Fruit fly (Drosophila melanogaster) whole organism, embryonic: ENCODE data around the gene Dlc90F.

ENCODE experiments used
- Aef1 ChIP-seq: fragments of 200-800 bp; sonication (Bioruptor generic); IDR thresholded peaks from 3 replicates; pipeline ENCODE4 v1.3.6; 2022; ENCODE audit warnings: missing biosample characterization, missing genetic modification characterization
- Antp ChIP-seq: fragments of 200-800 bp; sonication (Bioruptor generic); optimal IDR thresholded peaks from 3 replicates; lab custom pipeline; 2016; ENCODE audit warnings: missing biosample characterization, missing genetic modification characterization
- Bteb2 ChIP-seq: fragments of 200-800 bp; sonication (Bioruptor generic); optimal IDR thresholded peaks from 2 replicates; lab custom pipeline; 2016; ENCODE audit warnings: missing biosample characterization, missing genetic modification characterization
- CG12071 ChIP-seq: fragments of 200-800 bp; sonication (Bioruptor generic); optimal IDR thresholded peaks from 3 replicates; lab custom pipeline; 2018; ENCODE audit warnings: missing biosample characterization, mild to moderate bottlenecking, missing genetic modification characterization
- CG12769 ChIP-seq: fragments of 200-800 bp; sonication (Bioruptor generic); optimal IDR thresholded peaks from 2 replicates; lab custom pipeline; 2019; ENCODE audit warnings: missing biosample characterization, mild to moderate bottlenecking, missing genetic modification characterization, moderate library complexity
- CG13894 ChIP-seq: fragments of 200-800 bp; sonication (Bioruptor generic); optimal IDR thresholded peaks from 3 replicates; lab custom pipeline; 2018; ENCODE audit warnings: missing biosample characterization, mild to moderate bottlenecking, missing genetic modification characterization, moderate library complexity
- CG14441 ChIP-seq: fragments of 200-800 bp; sonication (Bioruptor generic); IDR thresholded peaks from 2 replicates; pipeline ENCODE4 v1.3.6; 2022; ENCODE audit warnings: missing biosample characterization, missing genetic modification characterization
- CG16779 ChIP-seq: fragments of 200-800 bp; sonication (Bioruptor generic); IDR thresholded peaks from 2 replicates; pipeline ENCODE4 v1.3.6; 2022; ENCODE audit warnings: missing biosample characterization, missing genetic modification characterization
- CG17802 ChIP-seq: fragments of 200-800 bp; sonication (Bioruptor generic); optimal IDR thresholded peaks from 2 replicates; lab custom pipeline; 2018; ENCODE audit warnings: missing biosample characterization, mild to moderate bottlenecking, missing genetic modification characterization, moderate library complexity
- CG31365 ChIP-seq: fragments of 200-800 bp; sonication (Bioruptor generic); optimal IDR thresholded peaks from 2 replicates; lab custom pipeline; 2018; ENCODE audit warnings: missing biosample characterization, mild to moderate bottlenecking, missing genetic modification characterization
- CG31388 ChIP-seq: fragments of 200-800 bp; sonication (Bioruptor generic); optimal IDR thresholded peaks from 2 replicates; lab custom pipeline; 2016; ENCODE audit warnings: missing biosample characterization, missing genetic modification characterization
- CG32767 ChIP-seq: fragments of 200-800 bp; sonication (Bioruptor generic); IDR thresholded peaks from 2 replicates; pipeline ENCODE4 v1.3.6; 2022; ENCODE audit warnings: missing biosample characterization, missing genetic modification characterization
- CG4730 ChIP-seq: fragments of 200-800 bp; sonication (Bioruptor generic); IDR thresholded peaks from 2 replicates; pipeline ENCODE4 v1.3.6; 2022; ENCODE audit warnings: missing biosample characterization, missing genetic modification characterization
- CG6175 ChIP-seq: fragments of 200-800 bp; sonication (Bioruptor generic); IDR thresholded peaks from 3 replicates; pipeline ENCODE4 v1.3.6; 2022; ENCODE audit warnings: missing biosample characterization, missing genetic modification characterization
- CG7357 ChIP-seq: fragments of 200-800 bp; sonication (Bioruptor generic); IDR thresholded peaks from 3 replicates; pipeline ENCODE4 v1.3.6; 2022; ENCODE audit warnings: missing biosample characterization, missing genetic modification characterization
- CG9797 ChIP-seq: fragments of 200-800 bp; sonication (Bioruptor generic); optimal IDR thresholded peaks from 3 replicates; lab custom pipeline; 2018; ENCODE audit warnings: missing biosample characterization, mild to moderate bottlenecking, missing genetic modification characterization
- CG9876 ChIP-seq: fragments of 200-800 bp; sonication (Bioruptor generic); optimal IDR thresholded peaks from 2 replicates; lab custom pipeline; 2016; ENCODE audit warnings: missing biosample characterization, missing genetic modification characterization
- CHES-1-like ChIP-seq: fragments of 200-800 bp; sonication (Bioruptor generic); optimal IDR thresholded peaks from 2 replicates; lab custom pipeline; 2016; ENCODE audit warnings: missing biosample characterization, missing genetic modification characterization
- CrebB ChIP-seq: fragments of 200-800 bp; sonication (Bioruptor generic); optimal IDR thresholded peaks from 3 replicates; lab custom pipeline; 2018; ENCODE audit warnings: missing biosample characterization, mild to moderate bottlenecking, missing genetic modification characterization
- Deaf1 ChIP-seq: fragments of 200-800 bp; optimal IDR thresholded peaks from 3 replicates; lab custom pipeline; 2019; ENCODE audit warnings: missing biosample characterization, mild to moderate bottlenecking, missing genetic modification characterization, moderate library complexity
- ERR ChIP-seq: fragments of 200-800 bp; sonication (Bioruptor generic); optimal IDR thresholded peaks from 2 replicates; lab custom pipeline; 2016; ENCODE audit warnings: missing biosample characterization, missing genetic modification characterization
- H2.0 ChIP-seq: fragments of 200-800 bp; sonication (Bioruptor generic); IDR thresholded peaks from 2 replicates; pipeline ENCODE4 v1.3.6; 2022; ENCODE audit warnings: missing biosample characterization, missing genetic modification characterization
- Hsf ChIP-seq: fragments of 200-800 bp; sonication (Bioruptor generic); optimal IDR thresholded peaks from 3 replicates; lab custom pipeline; 2016; ENCODE audit warnings: missing biosample characterization, missing genetic modification characterization
- Mrtf ChIP-seq: fragments of 200-800 bp; sonication (Bioruptor generic); IDR thresholded peaks from 3 replicates; pipeline ENCODE4 v1.3.6; 2022; ENCODE audit warnings: missing biosample characterization, missing genetic modification characterization
- Myb ChIP-seq: fragments of 200-800 bp; sonication (Bioruptor generic); optimal IDR thresholded peaks from 2 replicates; lab custom pipeline; 2016; ENCODE audit warnings: missing biosample characterization, missing genetic modification characterization
- Sox100B ChIP-seq: fragments of 200-800 bp; sonication (Bioruptor generic); optimal IDR thresholded peaks from 3 replicates; lab custom pipeline; 2018; ENCODE audit warnings: missing biosample characterization, mild to moderate bottlenecking, missing genetic modification characterization
- amos ChIP-seq: fragments of 200-800 bp; sonication (Bioruptor generic); IDR thresholded peaks from 2 replicates; pipeline ENCODE4 v1.3.6; 2022; ENCODE audit warnings: missing biosample characterization, missing genetic modification characterization; ENCODE audit not compliant: partially characterized antibody
- ase ChIP-seq: fragments of 200-800 bp; sonication (Bioruptor generic); IDR thresholded peaks from 3 replicates; pipeline ENCODE4 v1.3.6; 2022; ENCODE audit warnings: missing biosample characterization, missing genetic modification characterization
- bbx ChIP-seq: fragments of 200-800 bp; sonication (Bioruptor generic); IDR thresholded peaks from 2 replicates; pipeline ENCODE4 v1.3.6; 2022; ENCODE audit warnings: missing biosample characterization, missing genetic modification characterization; ENCODE audit not compliant: partially characterized antibody
- cad ChIP-seq: fragments of >200 bp; optimal IDR thresholded peaks from 2 replicates; lab custom pipeline; 2017; ENCODE audit warnings: missing biosample characterization, missing genetic modification characterization
- cg ChIP-seq: fragments of 200-800 bp; sonication (Bioruptor generic); optimal IDR thresholded peaks from 3 replicates; lab custom pipeline; 2019; ENCODE audit warnings: missing biosample characterization, mild to moderate bottlenecking, missing genetic modification characterization, moderate library complexity
- crp ChIP-seq, 2 experiments: fragments of 200-800 bp; sonication (Bioruptor generic); optimal IDR thresholded peaks; 2 replicates in 1 of 2; 3 replicates in 1 of 2; lab custom pipeline; 2017; ENCODE audit warnings: missing biosample characterization in 2 of 2, missing genetic modification characterization in 2 of 2, mild to moderate bottlenecking in 1 of 2, moderate library complexity in 1 of 2
- dysf ChIP-seq: fragments of 200-800 bp; sonication (Bioruptor generic); IDR thresholded peaks from 3 replicates; pipeline ENCODE4 v1.3.6; 2022; ENCODE audit warnings: missing biosample characterization, missing genetic modification characterization
- en ChIP-seq: fragments of 200-800 bp; sonication (Bioruptor generic); optimal IDR thresholded peaks from 2 replicates; lab custom pipeline; 2016; ENCODE audit warnings: missing biosample characterization, missing genetic modification characterization
- exex ChIP-seq: fragments of 200-800 bp; sonication (Bioruptor generic); optimal IDR thresholded peaks from 4 replicates; lab custom pipeline; 2018; ENCODE audit warnings: missing biosample characterization, mild to moderate bottlenecking, missing genetic modification characterization, moderate library complexity
- grn ChIP-seq: fragments of 200-800 bp; sonication (Bioruptor generic); optimal IDR thresholded peaks from 3 replicates; lab custom pipeline; 2017; ENCODE audit warnings: missing biosample characterization, missing genetic modification characterization
- jing ChIP-seq: fragments of 200-800 bp; sonication (Bioruptor generic); optimal IDR thresholded peaks from 2 replicates; lab custom pipeline; 2018; ENCODE audit warnings: missing biosample characterization, mild to moderate bottlenecking, missing genetic modification characterization
- knrl ChIP-seq: fragments of 200-800 bp; sonication (Bioruptor generic); IDR thresholded peaks from 3 replicates; pipeline ENCODE4 v1.3.6; 2022; ENCODE audit warnings: missing biosample characterization, missing genetic modification characterization; ENCODE audit not compliant: partially characterized antibody
- lmd ChIP-seq: fragments of 200-800 bp; sonication (Bioruptor generic); IDR thresholded peaks from 2 replicates; pipeline ENCODE4 v1.3.6; 2022; ENCODE audit warnings: missing biosample characterization, missing genetic modification characterization
- maf-S ChIP-seq: fragments of 200-800 bp; sonication (Bioruptor generic); optimal IDR thresholded peaks from 2 replicates; lab custom pipeline; 2016; ENCODE audit warnings: missing biosample characterization, missing genetic modification characterization
- nerfin-1 ChIP-seq: fragments of 200-800 bp; sonication (Bioruptor generic); optimal IDR thresholded peaks from 3 replicates; lab custom pipeline; 2019; ENCODE audit warnings: missing biosample characterization, mild to moderate bottlenecking, missing genetic modification characterization, moderate library complexity
- odd ChIP-seq: fragments of 200-800 bp; sonication (Bioruptor generic); optimal IDR thresholded peaks from 2 replicates; lab custom pipeline; 2017; ENCODE audit warnings: missing biosample characterization, mild to moderate bottlenecking, missing genetic modification characterization
- peb ChIP-seq: fragments of 200-800 bp; sonication (Bioruptor generic); IDR thresholded peaks from 2 replicates; pipeline ENCODE4 v1.3.6; 2022; ENCODE audit warnings: missing biosample characterization, missing genetic modification characterization
- pho ChIP-seq: fragments of 200-800 bp; sonication (Bioruptor generic); optimal IDR thresholded peaks from 2 replicates; lab custom pipeline; 2016; ENCODE audit warnings: missing biosample characterization, missing genetic modification characterization
- pzg ChIP-seq: fragments of 200-800 bp; sonication (Bioruptor generic); optimal IDR thresholded peaks from 3 replicates; lab custom pipeline; 2018; ENCODE audit warnings: missing biosample characterization, mild to moderate bottlenecking, missing genetic modification characterization, moderate library complexity
- run ChIP-seq: fragments of 200-800 bp; sonication (Bioruptor generic); optimal IDR thresholded peaks from 3 replicates; lab custom pipeline; 2018; ENCODE audit warnings: missing biosample characterization, mild to moderate bottlenecking, missing genetic modification characterization
- scrt ChIP-seq: fragments of 200-800 bp; sonication (Bioruptor generic); optimal IDR thresholded peaks from 2 replicates; lab custom pipeline; 2018; ENCODE audit warnings: missing biosample characterization, mild to moderate bottlenecking, missing genetic modification characterization, moderate library complexity
- shn ChIP-seq: fragments of 200-800 bp; sonication (Bioruptor generic); optimal IDR thresholded peaks from 3 replicates; lab custom pipeline; 2016; ENCODE audit warnings: missing biosample characterization, missing genetic modification characterization
- slp2 ChIP-seq: fragments of 200-800 bp; sonication (Bioruptor generic); optimal IDR thresholded peaks from 2 replicates; lab custom pipeline; 2016; ENCODE audit warnings: missing biosample characterization, missing genetic modification characterization
- sna ChIP-seq: fragments of 200-800 bp; sonication (Bioruptor generic); IDR thresholded peaks from 2 replicates; pipeline ENCODE4 v1.3.6; 2022; ENCODE audit warnings: missing biosample characterization, missing genetic modification characterization; ENCODE audit not compliant: partially characterized antibody
- usp ChIP-seq: fragments of >200 bp; optimal IDR thresholded peaks from 2 replicates; lab custom pipeline; 2017; ENCODE audit warnings: missing biosample characterization, missing genetic modification characterization

Gene Dlc90F

dm6 chr3R:18298900-18299321, at the start of gene Dlc90F (continued):
- peak; percentile 92 for TF ChIP-seq Myb (GFP tag; lab: Kevin White, UChicago)
- no peak for TF ChIP-seq CG4730 (GFP tag; lab: Robert Waterston, UW)
- peak; percentile 60 for TF ChIP-seq CG13894
- peak; percentile 84 for TF ChIP-seq pho (GFP tag; lab: Kevin White, UChicago)
- TF ChIP-seq Bteb2: peak; percentile 46
- TF ChIP-seq maf-S (GFP tag; lab: Kevin White, UChicago): peak; percentile 75
- no peak for TF ChIP-seq CrebB (tag; lab: Kevin White, UChicago)
- TF ChIP-seq jing: peak; percentile 58
- no peak for TF ChIP-seq CG12769
- no peak for TF ChIP-seq Sox100B (GFP tag; lab: Kevin White, UChicago)
- TF ChIP-seq cg (GFP tag; lab: Kevin White, UChicago): no peak
- peak; percentile 83 for TF ChIP-seq Aef1 (GFP tag; lab: Robert Waterston, UW)
- no peak for TF ChIP-seq nerfin-1 (tag; lab: Kevin White, UChicago)
- peak; percentile 82 for TF ChIP-seq CG9876 (GFP tag; lab: Kevin White, UChicago)
- no peak for TF ChIP-seq grn (GFP tag; lab: Kevin White, UChicago)
- TF ChIP-seq exex (tag; lab: Kevin White, UChicago): peak; percentile 33
- TF ChIP-seq en: peak; percentile 21
- peak; percentile 82 for TF ChIP-seq shn (GFP tag; lab: Kevin White, UChicago)
- TF ChIP-seq lmd: peak; percentile 85
- no peak for TF ChIP-seq CG12071 (GFP tag; lab: Kevin White, UChicago)
- no peak for TF ChIP-seq CG16779 (GFP tag; lab: Robert Waterston, UW)
- TF ChIP-seq H2.0 (GFP tag; lab: Robert Waterston, UW): peak; percentile 79
- peak; percentile 54; the same call in 1 of the 2 replicates for TF ChIP-seq peb (GFP tag; lab: Robert Waterston, UW)
- TF ChIP-seq Deaf1 (tag; lab: Kevin White, UChicago): peak; percentile 26
- no peak for TF ChIP-seq usp
- TF ChIP-seq ase (GFP tag; lab: Robert Waterston, UW): peak; percentile 65; the same call in 2 of the 3 replicates
- TF ChIP-seq CG31388 (GFP tag; lab: Kevin White, UChicago): peak; percentile 38
- peak; percentile 86 for TF ChIP-seq CHES-1-like
- TF ChIP-seq CG31365: no peak
- TF ChIP-seq CG14441 (GFP tag; lab: Robert Waterston, UW): peak; percentile 81
- TF ChIP-seq bbx (GFP tag; lab: Robert Waterston, UW): peak; percentile 9; the same call in 1 of the 2 replicates
- peak; percentile 12; the same call in 1 of the 2 replicates for TF ChIP-seq sna (GFP tag; lab: Robert Waterston, UW)
- peak; percentile 62 for TF ChIP-seq ERR (GFP tag; lab: Kevin White, UChicago)
- peak; percentile 85 for TF ChIP-seq CG17802 (tag; lab: Kevin White, UChicago)
- TF ChIP-seq CG7357 (GFP tag; lab: Robert Waterston, UW): peak; percentile 100
- peak; percentile 81 for TF ChIP-seq Antp (GFP tag; lab: Kevin White, UChicago)
- peak in 1 of 2 experiments; percentile 44 for TF ChIP-seq crp (GFP tag; optimal IDR thresholded peaks at IDR 0.05; lab: Kevin White, UChicago)
- TF ChIP-seq Mrtf: peak; percentile 82
- TF ChIP-seq CG9797 (GFP tag; lab: Kevin White, UChicago): peak; percentile 90
- TF ChIP-seq scrt: peak; percentile 17
- TF ChIP-seq dysf (GFP tag; lab: Robert Waterston, UW): peak; percentile 86
- no peak for TF ChIP-seq cad (GFP tag; lab: Kevin White, UChicago)
- peak; percentile 84 for TF ChIP-seq pzg (GFP tag; lab: Kevin White, UChicago)
- TF ChIP-seq CG6175: 0 out of 3 replicates have a peak, but pooled peaks have one; percentile 24
- TF ChIP-seq odd (GFP tag; lab: Kevin White, UChicago): no peak
- TF ChIP-seq run (tag; lab: Kevin White, UChicago): no peak
- TF ChIP-seq slp2: peak; percentile 77
- 0 out of 2 replicates have a peak, but pooled peaks have one; percentile 47 for TF ChIP-seq amos (GFP tag; lab: Robert Waterston, UW)
- peak; percentile 88 for TF ChIP-seq Hsf (GFP tag; lab: Kevin White, UChicago)
- TF ChIP-seq knrl (GFP tag; lab: Robert Waterston, UW): peak; percentile 74
- TF ChIP-seq CG32767 (GFP tag; lab: Robert Waterston, UW): 0 out of 2 replicates have a peak, but pooled peaks have one; percentile 15
